Fruit fly (Drosophila melanogaster): ENCODE data around the gene cyst.
A peak's percentile ranks its signal among the peaks of the same experiment; 100 is the strongest.

Gene cyst

dm6 chr2L:19469751-19470150, 38.8 kb downstream of the cyst start (continued):
- TF ChIP-seq CG18764 (GFP tag; optimal IDR thresholded peaks at IDR 0.05): no peak
- TF ChIP-seq nmo (GFP tag; optimal IDR thresholded peaks at IDR 0.05): peak; percentile 30
- TF ChIP-seq CTCF (GFP tag; optimal IDR thresholded peaks at IDR 0.05): no peak
- no peak for TF ChIP-seq danr (GFP tag; IDR thresholded peaks at IDR 0.05)
- TF ChIP-seq Side (GFP tag; optimal IDR thresholded peaks at IDR 0.05): no peak
- TF ChIP-seq Optix (GFP tag; IDR thresholded peaks at IDR 0.05): no peak
- no peak for TF ChIP-seq CG11560 (tag; IDR thresholded peaks at IDR 0.05)
- TF ChIP-seq btn (GFP tag; optimal IDR thresholded peaks at IDR 0.05): no peak
- no peak for TF ChIP-seq rib (GFP tag; IDR thresholded peaks at IDR 0.05)
- no peak for TF ChIP-seq bcd (GFP tag; optimal IDR thresholded peaks at IDR 0.05)
- no peak for TF ChIP-seq Lpt (GFP tag; optimal IDR thresholded peaks at IDR 0.05)
- no peak for TF ChIP-seq Hsf (GFP tag; optimal IDR thresholded peaks at IDR 0.05)
- TF ChIP-seq Jarid2 (GFP tag; optimal IDR thresholded peaks at IDR 0.05): no peak
- TF ChIP-seq CG18262 (tag; optimal IDR thresholded peaks at IDR 0.05): peak; percentile 58
- TF ChIP-seq corto (GFP tag; optimal IDR thresholded peaks at IDR 0.05): no peak
- no peak for TF ChIP-seq cg (GFP tag; optimal IDR thresholded peaks at IDR 0.05)
- TF ChIP-seq chn (GFP tag; optimal IDR thresholded peaks at IDR 0.05): no peak
- TF ChIP-seq CG11085 (GFP tag; IDR thresholded peaks at IDR 0.05): no peak
- no peak for TF ChIP-seq Xrp1 (GFP tag; IDR thresholded peaks at IDR 0.05)
- TF ChIP-seq CG2678 (tag; optimal IDR thresholded peaks at IDR 0.05): no peak
- no peak for TF ChIP-seq CG34422 (GFP tag; IDR thresholded peaks at IDR 0.05)
- no peak for TF ChIP-seq Sry-β (GFP tag; optimal IDR thresholded peaks at IDR 0.05)
- TF ChIP-seq bsh (GFP tag; optimal IDR thresholded peaks at IDR 0.05): peak in 1 of 2 experiments; percentile 22
- peak; percentile 1 for TF ChIP-seq CG12391 (tag; optimal IDR thresholded peaks at IDR 0.05)
- no peak for TF ChIP-seq CG8924 (tag; optimal IDR thresholded peaks at IDR 0.05)
- no peak for TF ChIP-seq Ptx1 (GFP tag; IDR thresholded peaks at IDR 0.05)
- no peak for TF ChIP-seq dimm (GFP tag; IDR thresholded peaks at IDR 0.05)
- no peak for TF ChIP-seq CG5180 (GFP tag; optimal IDR thresholded peaks at IDR 0.05)
- no peak for TF ChIP-seq Sin3A (optimal IDR thresholded peaks at IDR 0.05)
- TF ChIP-seq CG6654 (GFP tag; optimal IDR thresholded peaks at IDR 0.05): no peak
- TF ChIP-seq CG2120 (GFP tag; optimal IDR thresholded peaks at IDR 0.05): no peak
- no peak for TF ChIP-seq CG8478 (optimal IDR thresholded peaks at IDR 0.05)
- TF ChIP-seq Mad (GFP tag; optimal IDR thresholded peaks at IDR 0.05): no peak
- TF ChIP-seq CG11504 (tag; optimal IDR thresholded peaks at IDR 0.05): peak; percentile 54
- no peak for TF ChIP-seq Gsc (GFP tag; IDR thresholded peaks at IDR 0.05)
- no peak for TF ChIP-seq CG17359 (tag; optimal IDR thresholded peaks at IDR 0.05)
- TF ChIP-seq CG14050 (GFP tag; IDR thresholded peaks at IDR 0.05): no peak
- no peak for TF ChIP-seq PHDP (tag; optimal IDR thresholded peaks at IDR 0.05)
- TF ChIP-seq Atf3 (GFP tag; optimal IDR thresholded peaks at IDR 0.05): no peak
- TF ChIP-seq abd-A (tag; optimal IDR thresholded peaks at IDR 0.05): no peak
- TF ChIP-seq CG1647 (GFP tag; optimal IDR thresholded peaks at IDR 0.05): no peak
- no peak for TF ChIP-seq CrebB (tag; optimal IDR thresholded peaks at IDR 0.05)
- no peak for TF ChIP-seq jing (GFP tag; optimal IDR thresholded peaks at IDR 0.05)
- TF ChIP-seq CG15696 (tag; optimal IDR thresholded peaks at IDR 0.05): no peak
- no peak for TF ChIP-seq CG30020 (tag; optimal IDR thresholded peaks at IDR 0.05)
- no peak for TF ChIP-seq CG12942 (GFP tag; optimal IDR thresholded peaks at IDR 0.05)
- no peak for TF ChIP-seq CG6813 (GFP tag; optimal IDR thresholded peaks at IDR 0.05)
- no peak for TF ChIP-seq mam (GFP tag; optimal IDR thresholded peaks at IDR 0.05)
- TF ChIP-seq Blimp-1 (GFP tag; optimal IDR thresholded peaks at IDR 0.05): peak; percentile 7
- TF ChIP-seq CG1603 (tag; optimal IDR thresholded peaks at IDR 0.05): no peak
- TF ChIP-seq Hmr (GFP tag; optimal IDR thresholded peaks at IDR 0.05): no peak
- TF ChIP-seq lola (GFP tag; optimal IDR thresholded peaks at IDR 0.05): peak in 1 of 3 experiments; percentile 48
- peak; percentile 44 for TF ChIP-seq dmrt11E (tag; optimal IDR thresholded peaks at IDR 0.05)
